Worm (Caenorhabditis elegans) whole organism, L2 larva: ENCODE data around the gene oac-37.

Source experiments
- C34F6.9 ChIP-seq: fragments of 150-350 bp; optimal IDR thresholded peaks from 2 replicates; lab custom pipeline; 2014; ENCODE audit warnings: missing biosample characterization, missing genetic modification characterization
- F13H6.1 ChIP-seq: sonication (generic microtip); optimal IDR thresholded peaks from 2 replicates; lab custom pipeline; 2016; ENCODE audit warnings: missing genetic modification characterization, missing compliant biosample characterization
- ZK546.5 ChIP-seq: sonication (generic microtip); optimal IDR thresholded peaks from 2 replicates; lab custom pipeline; 2017; ENCODE audit warnings: missing biosample characterization, missing genetic modification characterization
- alr-1 ChIP-seq: fragments of 150-350 bp; optimal IDR thresholded peaks from 2 replicates; lab custom pipeline; 2014; ENCODE audit warnings: missing biosample characterization, missing genetic modification characterization
- ama-1 ChIP-seq: fragments of 150-350 bp; optimal IDR thresholded peaks from 2 replicates; lab custom pipeline; 2018; ENCODE audit warnings: inconsistent platforms
- ceh-16 ChIP-seq: fragments of 150-350 bp; optimal IDR thresholded peaks from 2 replicates; lab custom pipeline; 2014; ENCODE audit warnings: missing biosample characterization, missing genetic modification characterization
- ceh-82 ChIP-seq: fragments of 150-350 bp; optimal IDR thresholded peaks from 2 replicates; lab custom pipeline; 2014; ENCODE audit warnings: missing biosample characterization, missing genetic modification characterization
- crh-2 ChIP-seq: sonication (generic microtip); optimal IDR thresholded peaks from 2 replicates; lab custom pipeline; 2017; ENCODE audit warnings: missing biosample characterization, missing genetic modification characterization
- egl-27 ChIP-seq: sonication (generic microtip); optimal IDR thresholded peaks from 3 replicates; lab custom pipeline; 2017; ENCODE audit warnings: missing biosample characterization, missing genetic modification reagents, missing genetic modification characterization
- elt-1 ChIP-seq: fragments of 150-350 bp; optimal IDR thresholded peaks from 2 replicates; lab custom pipeline; 2014; ENCODE audit warnings: missing biosample characterization, missing genetic modification characterization
- elt-3 ChIP-seq: sonication (generic microtip); optimal IDR thresholded peaks from 2 replicates; lab custom pipeline; 2017; ENCODE audit warnings: missing biosample characterization, missing genetic modification characterization
- fos-1 ChIP-seq: fragments of 150-350 bp; optimal IDR thresholded peaks from 2 replicates; lab custom pipeline; 2014; ENCODE audit warnings: missing biosample characterization, missing genetic modification characterization
- gmeb-1 ChIP-seq: fragments of 150-350 bp; optimal IDR thresholded peaks from 2 replicates; lab custom pipeline; 2014; ENCODE audit warnings: missing biosample characterization, missing genetic modification characterization
- lin-11 ChIP-seq: fragments of 150-350 bp; sonication (generic microtip); optimal IDR thresholded peaks from 2 replicates; lab custom pipeline; 2014; ENCODE audit warnings: missing biosample characterization, missing genetic modification characterization, inconsistent platforms, mixed read lengths
- lsy-2 ChIP-seq, 2 experiments: fragments of 150-350 bp in 1 of 2; sonication (generic microtip) in 1 of 2; optimal IDR thresholded peaks; 2 replicates each; lab custom pipeline; 2014 to 2017; ENCODE audit warnings: missing biosample characterization in 2 of 2, missing genetic modification characterization in 2 of 2
- mab-5 ChIP-seq: fragments of 150-350 bp; optimal IDR thresholded peaks from 2 replicates; lab custom pipeline; 2014; ENCODE audit warnings: missing biosample characterization, missing genetic modification characterization
- mbf-1 ChIP-seq: sonication (generic microtip); optimal IDR thresholded peaks from 2 replicates; lab custom pipeline; 2017; ENCODE audit warnings: missing biosample characterization, missing genetic modification characterization
- mdl-1 ChIP-seq, 2 experiments: fragments of 150-350 bp in 1 of 2; sonication (generic microtip) in 1 of 2; optimal IDR thresholded peaks; 2 replicates each; lab custom pipeline; 2017; ENCODE audit warnings: missing biosample characterization in 2 of 2, missing genetic modification characterization in 2 of 2
- nhr-11 ChIP-seq: fragments of 150-350 bp; optimal IDR thresholded peaks from 2 replicates; lab custom pipeline; 2014; ENCODE audit warnings: missing biosample characterization, missing genetic modification characterization
- nhr-12 ChIP-seq: fragments of 150-350 bp; optimal IDR thresholded peaks from 2 replicates; lab custom pipeline; 2014; ENCODE audit warnings: missing biosample characterization, missing genetic modification characterization
- nhr-129 ChIP-seq: fragments of 150-350 bp; optimal IDR thresholded peaks from 2 replicates; lab custom pipeline; 2014; ENCODE audit warnings: missing biosample characterization, missing genetic modification characterization
- nhr-23 ChIP-seq: fragments of 150-350 bp; optimal IDR thresholded peaks from 2 replicates; lab custom pipeline; 2014; ENCODE audit warnings: missing biosample characterization, missing genetic modification reagents, missing genetic modification characterization
- nhr-237 ChIP-seq: fragments of 150-350 bp; optimal IDR thresholded peaks from 2 replicates; lab custom pipeline; 2014; ENCODE audit warnings: missing biosample characterization, missing genetic modification characterization
- nhr-25 ChIP-seq: fragments of 150-350 bp; sonication (generic microtip); optimal IDR thresholded peaks from 3 replicates; lab custom pipeline; 2014; ENCODE audit warnings: missing biosample characterization, missing genetic modification characterization
- peb-1 ChIP-seq: fragments of 150-350 bp; optimal IDR thresholded peaks from 2 replicates; lab custom pipeline; 2014; ENCODE audit warnings: missing biosample characterization, missing genetic modification characterization
- sem-4 ChIP-seq: fragments of 150-350 bp; optimal IDR thresholded peaks from 2 replicates; lab custom pipeline; 2014; ENCODE audit warnings: missing biosample characterization, missing genetic modification reagents, missing genetic modification characterization
- sma-3 ChIP-seq: sonication (generic microtip); optimal IDR thresholded peaks from 2 replicates; lab custom pipeline; 2016; ENCODE audit warnings: missing genetic modification reagents, missing genetic modification characterization, missing compliant biosample characterization
- sma-9 ChIP-seq, 2 experiments: fragments of 150-350 bp in 1 of 2; sonication (generic microtip) in 1 of 2; optimal IDR thresholded peaks; 2 replicates each; lab custom pipeline; 2014 to 2016; ENCODE audit warnings: missing genetic modification characterization in 2 of 2, mild to moderate bottlenecking in 1 of 2, missing biosample characterization in 1 of 2, missing compliant biosample characterization in 1 of 2, missing genetic modification reagents in 1 of 2, moderate library complexity in 1 of 2
- snpc-4 ChIP-seq: fragments of 150-350 bp; optimal IDR thresholded peaks from 2 replicates; lab custom pipeline; 2014; ENCODE audit warnings: missing biosample characterization, missing genetic modification characterization
- unc-39 ChIP-seq: fragments of 150-350 bp; optimal IDR thresholded peaks from 2 replicates; lab custom pipeline; 2014; ENCODE audit warnings: missing biosample characterization, missing genetic modification characterization
- unc-55 ChIP-seq: fragments of 150-350 bp; sonication (generic microtip); optimal IDR thresholded peaks from 3 replicates; lab custom pipeline; 2014; ENCODE audit warnings: missing biosample characterization, missing genetic modification reagents, missing genetic modification characterization
- ztf-1 ChIP-seq: fragments of 200-800 bp; sonication (Bioruptor generic); conservative IDR thresholded peaks from 2 replicates; pipeline ENCODE4 v1.3.6; 2022; ENCODE audit warnings: missing genetic modification characterization, missing compliant biosample characterization
- ztf-11 ChIP-seq: sonication (generic microtip); optimal IDR thresholded peaks from 2 replicates; lab custom pipeline; 2017; ENCODE audit warnings: missing biosample characterization, missing genetic modification characterization
- ztf-4 ChIP-seq: fragments of 150-350 bp; optimal IDR thresholded peaks from 2 replicates; lab custom pipeline; 2014; ENCODE audit warnings: missing biosample characterization, missing genetic modification characterization

Gene oac-37

ce11 chrIV:14127805-14128610 lies 17.7 kb upstream of the oac-37 start, which contains the start of gene H12I19.115:
TSS of gene H12I19.115 (minus strand) at chrIV:14127855.
- no peak for TF ChIP-seq ZK546.5 (tag; lab: Kevin White, UChicago)
- no peak for TF ChIP-seq gmeb-1 (tag; lab: Kevin White, UChicago)
- peak; percentile 15 for TF ChIP-seq unc-55 (GFP tag; lab: Kevin White, UChicago)
- no peak for TF ChIP-seq sma-3 (GFP tag; lab: Kevin White, UChicago)
- TF ChIP-seq ztf-1 (GFP tag; lab: Robert Waterston, UW) = no peak
- no peak for TF ChIP-seq ceh-82
- TF ChIP-seq nhr-11 (tag; lab: Kevin White, UChicago) = no peak
- no peak for TF ChIP-seq alr-1 (tag; lab: Kevin White, UChicago)
- TF ChIP-seq nhr-237 = no peak
- TF ChIP-seq C34F6.9 (tag; lab: Kevin White, UChicago) = peak; percentile 30
- TF ChIP-seq crh-2 (tag; lab: Kevin White, UChicago) = no peak
- no peak for TF ChIP-seq sma-9 (GFP tag; optimal IDR thresholded peaks at IDR 0.05; lab: Kevin White, UChicago)
- TF ChIP-seq sma-9 (tag; optimal IDR thresholded peaks at IDR 0.05; lab: Kevin White, UChicago) = no peak
- TF ChIP-seq ztf-11 = no peak
- TF ChIP-seq mdl-1 (tag; optimal IDR thresholded peaks at IDR 0.05; lab: Kevin White, UChicago) = no peak
- no peak for TF ChIP-seq elt-1
- no peak for TF ChIP-seq nhr-23 (tag; lab: Kevin White, UChicago)
- peak; percentile 83 for TF ChIP-seq nhr-129 (tag; lab: Kevin White, UChicago)
- TF ChIP-seq unc-39 (tag; lab: Kevin White, UChicago) = no peak

- TF ChIP-seq ztf-4 (tag; lab: Kevin White, UChicago) (no peak), crh-2 (tag; lab: Kevin White, UChicago) (no peak), ZK546.5 (tag; lab: Kevin White, UChicago) (no peak), peb-1 (tag; lab: Kevin White, UChicago) (no peak), mbf-1 (tag; lab: Kevin White, UChicago) (no peak)
These were observed 16.6 kb upstream of the oac-37 start, which contains the start of gene srz-42 for ce11 chrIV:14129091-14129490. TSS of gene srz-42 (plus strand) at chrIV:14129391.

ce11 chrIV:14131770-14132169 lies 13.9 kb upstream of the oac-37 start, which contains the start of gene srz-59:
TSS of gene srz-59 (plus strand) at chrIV:14132070.
- TF ChIP-seq F13H6.1 (tag; lab: Kevin White, UChicago) (no peak), nhr-25 (tag; lab: Kevin White, UChicago) (no peak), elt-1 (no peak), lsy-2 (tag; optimal IDR thresholded peaks at IDR 0.05; lab: Kevin White, UChicago) (no peak), nhr-12 (tag; lab: Kevin White, UChicago) (no peak), sma-3 (GFP tag; lab: Kevin White, UChicago) (no peak), nhr-23 (tag; lab: Kevin White, UChicago) (no peak), gmeb-1 (tag; lab: Kevin White, UChicago) (no peak), mbf-1 (tag; lab: Kevin White, UChicago) (no peak), fos-1 (tag; lab: Kevin White, UChicago) (no peak), elt-3 (tag; lab: Kevin White, UChicago) (no peak), unc-39 (tag; lab: Kevin White, UChicago) (no peak), mab-5 (tag; lab: Kevin White, UChicago) (no peak), snpc-4 (tag; lab: Kevin White, UChicago) (no peak), peb-1 (tag; lab: Kevin White, UChicago) (no peak), crh-2 (tag; lab: Kevin White, UChicago) (no peak), ceh-16 (tag; lab: Kevin White, UChicago) (no peak), ztf-4 (tag; lab: Kevin White, UChicago) (no peak), lin-11 (tag; lab: Kevin White, UChicago) (no peak), alr-1 (tag; lab: Kevin White, UChicago) (no peak)

- no peak for TF ChIP-seq sma-3 (GFP tag; lab: Kevin White, UChicago)
- no peak for TF ChIP-seq ama-1
- no peak for TF ChIP-seq sem-4
- no peak for TF ChIP-seq egl-27 (tag; lab: Kevin White, UChicago)
These were observed 12.3 kb upstream of the oac-37 start for ce11 chrIV:14133400-14133799.
